Fruit fly (Drosophila melanogaster) whole organism, pupa: ENCODE results near the gene Cyp313b1.

Source experiments
- CG12605 ChIP-seq: fragments of 200-800 bp; sonication (Bioruptor generic); IDR thresholded peaks from 2 replicates; pipeline ENCODE4 v1.3.6; 2022; ENCODE audit warnings: missing biosample characterization, missing genetic modification characterization
- CG32121 ChIP-seq: fragments of 200-800 bp; sonication (Bioruptor generic); IDR thresholded peaks from 2 replicates; pipeline ENCODE4 v1.3.6; 2022; ENCODE audit warnings: missing biosample characterization, missing genetic modification characterization
- CG4496 ChIP-seq: fragments of 200-800 bp; sonication (Bioruptor generic); IDR thresholded peaks from 3 replicates; pipeline ENCODE4 v1.3.6; 2022; ENCODE audit warnings: missing biosample characterization, missing genetic modification characterization
- CG9948 ChIP-seq: fragments of 200-800 bp; sonication (Bioruptor generic); optimal IDR thresholded peaks from 2 replicates; lab custom pipeline; 2018; ENCODE audit warnings: missing biosample characterization, mild to moderate bottlenecking, missing genetic modification characterization, moderate library complexity
- D1 ChIP-seq: fragments of 200-800 bp; sonication (Bioruptor generic); optimal IDR thresholded peaks from 2 replicates; lab custom pipeline; 2018; ENCODE audit warnings: missing biosample characterization, mild to moderate bottlenecking, missing genetic modification characterization, moderate library complexity
- EcR ChIP-seq: fragments of 200-800 bp; sonication (Bioruptor generic); optimal IDR thresholded peaks from 3 replicates; lab custom pipeline; 2019; ENCODE audit warnings: missing biosample characterization, missing genetic modification characterization, mild to moderate bottlenecking, moderate library complexity, missing genetic modification reagents
- Ets98B ChIP-seq: fragments of 200-800 bp; sonication (Bioruptor generic); IDR thresholded peaks from 2 replicates; pipeline ENCODE4 v1.3.6; 2022; ENCODE audit warnings: missing biosample characterization, missing genetic modification characterization
- Pif1A ChIP-seq: fragments of 200-800 bp; sonication (Bioruptor generic); optimal IDR thresholded peaks from 3 replicates; lab custom pipeline; 2016; ENCODE audit warnings: missing biosample characterization, missing genetic modification characterization
- fd96Ca ChIP-seq: fragments of 200-800 bp; sonication (Bioruptor generic); IDR thresholded peaks from 3 replicates; pipeline ENCODE4 v1.3.6; 2022; ENCODE audit warnings: missing biosample characterization, missing genetic modification characterization
- gl ChIP-seq: fragments of 200-800 bp; sonication (Bioruptor generic); optimal IDR thresholded peaks from 2 replicates; lab custom pipeline; 2018; ENCODE audit warnings: missing biosample characterization, mild to moderate bottlenecking, missing genetic modification characterization
- rn ChIP-seq: fragments of 200-800 bp; sonication (Bioruptor generic); IDR thresholded peaks from 2 replicates; pipeline ENCODE4 v1.3.6; 2022; ENCODE audit warnings: missing biosample characterization, missing genetic modification characterization

DNA sequence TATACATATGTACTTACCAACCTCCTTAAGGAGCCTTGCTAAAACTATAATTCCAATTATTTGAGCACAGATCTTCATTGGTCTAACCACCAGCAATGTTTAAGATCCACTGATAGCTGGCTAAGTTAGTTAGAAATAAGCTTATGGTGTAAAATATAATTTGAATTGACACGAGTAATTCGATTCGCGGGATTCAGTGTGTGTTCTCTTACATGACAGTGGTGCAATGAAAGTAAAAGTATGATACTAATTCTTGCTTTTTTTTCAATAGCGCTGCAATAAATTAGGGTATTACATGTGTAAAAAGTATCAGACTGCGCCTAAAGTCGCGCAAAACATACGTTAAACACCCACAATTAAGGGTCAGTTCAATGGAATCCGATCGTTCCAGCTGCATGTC lies 34.5 kb upstream of the Cyp313b1 start, which contains the start of gene CG33325:
- TF ChIP-seq Ets98B (GFP tag; lab: Robert Waterston, UW) (no peak), CG9948 (no peak), gl (no peak), CG32121 (no peak), EcR (GFP tag; lab: Kevin White, UChicago) (no peak), Pif1A (no peak), CG12605 (GFP tag; lab: Robert Waterston, UW) (no peak), rn (no peak), CG4496 (GFP tag; lab: Robert Waterston, UW) (no peak), fd96Ca (GFP tag; lab: Robert Waterston, UW) (no peak), D1 (tag; lab: Kevin White, UChicago) (no peak)
